Worm (Caenorhabditis elegans) whole organism, L1 larva: Measurements from ENCODE around the gene moc-6.

ENCODE experiments used
- alr-1 ChIP-seq: fragments of 200-800 bp; sonication (Bioruptor generic); optimal IDR thresholded peaks from 2 replicates; lab custom pipeline; 2018; ENCODE audit warnings: borderline replicate concordance, mild to moderate bottlenecking, missing genetic modification characterization, missing compliant biosample characterization
- aly-2 ChIP-seq: fragments of 150-350 bp; optimal IDR thresholded peaks from 2 replicates; lab custom pipeline; 2014; ENCODE audit warnings: missing biosample characterization, missing genetic modification characterization
- ama-1 ChIP-seq: fragments of 150-350 bp; optimal IDR thresholded peaks from 2 replicates; lab custom pipeline; 2014
- elt-3 ChIP-seq, 6 experiments: fragments of 150-350 bp in 1 of 6; sonication (generic microtip); optimal IDR thresholded peaks; 2 replicates each; lab custom pipeline; 2017 to 2018; ENCODE audit warnings: missing biosample characterization in 6 of 6, missing genetic modification characterization in 6 of 6, inconsistent platforms in 1 of 6
- nhr-12 ChIP-seq: sonication (generic microtip); optimal IDR thresholded peaks from 2 replicates; lab custom pipeline; 2017; ENCODE audit warnings: missing biosample characterization, missing genetic modification characterization
- nhr-237 ChIP-seq: fragments of 150-350 bp; optimal IDR thresholded peaks from 2 replicates; lab custom pipeline; 2014; ENCODE audit warnings: missing biosample characterization, missing genetic modification characterization
- nhr-90 ChIP-seq: sonication (generic microtip); optimal IDR thresholded peaks from 2 replicates; lab custom pipeline; 2016; ENCODE audit warnings: mild to moderate bottlenecking, missing genetic modification characterization, missing compliant biosample characterization; ENCODE audit not compliant: poor library complexity
- skn-1 ChIP-seq: fragments of 150-350 bp; optimal IDR thresholded peaks from 2 replicates; lab custom pipeline; 2014; ENCODE audit warnings: missing biosample characterization, missing genetic modification characterization
- snpc-4 ChIP-seq: fragments of 150-350 bp; optimal IDR thresholded peaks from 2 replicates; lab custom pipeline; 2014; ENCODE audit warnings: missing biosample characterization, missing genetic modification characterization
- sptf-1 ChIP-seq: fragments of 150-350 bp; optimal IDR thresholded peaks from 2 replicates; lab custom pipeline; 2014; ENCODE audit warnings: missing biosample characterization, missing genetic modification characterization
- tbx-2 ChIP-seq: sonication (generic microtip); optimal IDR thresholded peaks from 2 replicates; lab custom pipeline; 2016; ENCODE audit warnings: missing genetic modification characterization, missing compliant biosample characterization
- unc-62 ChIP-seq: fragments of 150-350 bp; optimal IDR thresholded peaks from 2 replicates; lab custom pipeline; 2014; ENCODE audit warnings: missing biosample characterization, missing genetic modification reagents, missing genetic modification characterization

- TF ChIP-seq skn-1 (no peak), snpc-4 (no peak), nhr-12 (tag; lab: Kevin White, UChicago) (no peak), tbx-2 (tag; lab: Kevin White, UChicago) (no peak), alr-1 (tag; lab: Kevin White, UChicago) (no peak), elt-3 (tag; optimal IDR thresholded peaks at IDR 0.05; lab: Kevin White, UChicago) (no peak), aly-2 (no peak), ama-1 (no peak), nhr-90 (tag; lab: Kevin White, UChicago) (no peak), sptf-1 (tag; lab: Kevin White, UChicago) (no peak), nhr-237 (tag; lab: Kevin White, UChicago) (no peak), unc-62 (GFP tag; lab: Kevin White, UChicago) (no peak)
Observed at ce11 chrIII:5183372-5183771, 12.4 kb upstream of the moc-6 start.
